Fruit fly (Drosophila melanogaster) Kc167 (cell line): ENCODE results near the gene nAChRalpha5.

Experiments used
- Myc ChIP-seq: fragments of >200 bp; optimal IDR thresholded peaks from 2 replicates; lab custom pipeline; 2017; ENCODE audit warnings: missing external identifiers
- h ChIP-seq: fragments of >200 bp; optimal IDR thresholded peaks from 3 replicates; lab custom pipeline; 2018; ENCODE audit warnings: missing external identifiers
- insv ChIP-seq: fragments of >200 bp; optimal IDR thresholded peaks from 3 replicates; lab custom pipeline; 2018; ENCODE audit warnings: missing external identifiers
- psq ChIP-seq: fragments of >200 bp; optimal IDR thresholded peaks from 2 replicates; lab custom pipeline; 2017; ENCODE audit warnings: missing external identifiers
- ttk ChIP-seq: sonication (Bioruptor generic); optimal IDR thresholded peaks from 2 replicates; lab custom pipeline; 2017; ENCODE audit warnings: missing external identifiers

DNA sequence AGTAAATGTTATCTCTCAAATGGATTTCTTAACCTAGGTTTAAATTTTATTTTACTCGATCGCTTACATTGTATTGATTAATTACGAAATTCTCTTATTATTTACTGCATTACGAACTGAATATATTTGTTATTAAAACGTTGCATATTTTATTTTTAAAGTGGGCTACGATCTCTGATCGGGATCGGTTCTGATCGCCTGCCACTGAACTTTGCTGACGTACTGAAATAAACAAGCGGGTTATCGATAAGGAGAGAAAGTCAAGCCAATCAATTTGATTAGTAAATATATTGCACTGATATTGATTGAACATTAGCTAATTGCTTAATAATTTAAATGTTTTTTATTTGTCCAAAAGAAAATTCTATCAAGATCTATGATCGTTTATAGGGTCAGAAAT lies 10.7 kb upstream of the nAChRalpha5 start:
- no peak for TF ChIP-seq psq (lab: Kevin White, UChicago)
- no peak for TF ChIP-seq Myc (lab: Kevin White, UChicago)
- no peak for TF ChIP-seq h (lab: Kevin White, UChicago)
- TF ChIP-seq ttk: no peak
- no peak for TF ChIP-seq insv
